Fruit fly (Drosophila melanogaster) whole organism, embryonic: ENCODE measurements around the gene ftz-f1.

Experiments
- Atf3 ChIP-seq: fragments of 200-800 bp; sonication (Bioruptor generic); optimal IDR thresholded peaks from 3 replicates; lab custom pipeline; 2016; ENCODE audit warnings: missing biosample characterization, missing genetic modification characterization
- CG10321 ChIP-seq: fragments of 200-800 bp; sonication (Bioruptor generic); IDR thresholded peaks from 2 replicates; pipeline ENCODE4 v1.3.6; 2022; ENCODE audit warnings: missing biosample characterization, missing genetic modification characterization
- CG12071 ChIP-seq: fragments of 200-800 bp; sonication (Bioruptor generic); optimal IDR thresholded peaks from 3 replicates; lab custom pipeline; 2018; ENCODE audit warnings: missing biosample characterization, mild to moderate bottlenecking, missing genetic modification characterization
- CG14965 ChIP-seq: fragments of 200-800 bp; sonication (Bioruptor generic); optimal IDR thresholded peaks from 2 replicates; lab custom pipeline; 2016; ENCODE audit warnings: missing biosample characterization, missing genetic modification characterization, borderline replicate concordance
- CG15011 ChIP-seq: fragments of 200-800 bp; sonication (Bioruptor generic); optimal IDR thresholded peaks from 3 replicates; lab custom pipeline; 2018; ENCODE audit warnings: missing biosample characterization, mild to moderate bottlenecking, missing genetic modification characterization
- CG15073 ChIP-seq: fragments of 200-800 bp; sonication (Bioruptor generic); optimal IDR thresholded peaks from 2 replicates; lab custom pipeline; 2016; ENCODE audit warnings: missing biosample characterization, missing genetic modification characterization
- CG1603 ChIP-seq: fragments of 200-800 bp; sonication (Bioruptor generic); optimal IDR thresholded peaks from 2 replicates; lab custom pipeline; 2019; ENCODE audit warnings: missing biosample characterization, mild to moderate bottlenecking, missing genetic modification characterization, moderate library complexity
- CG17328 ChIP-seq: fragments of 200-800 bp; sonication (Bioruptor generic); IDR thresholded peaks from 2 replicates; pipeline ENCODE4 v1.3.6; 2022; ENCODE audit warnings: missing biosample characterization, missing genetic modification characterization
- CG1792 ChIP-seq: fragments of 200-800 bp; sonication (Bioruptor generic); optimal IDR thresholded peaks from 2 replicates; lab custom pipeline; 2016; ENCODE audit warnings: missing biosample characterization, missing genetic modification characterization
- CG2116 ChIP-seq: fragments of 200-800 bp; sonication (Bioruptor generic); optimal IDR thresholded peaks from 3 replicates; lab custom pipeline; 2018; ENCODE audit warnings: missing biosample characterization, mild to moderate bottlenecking, missing genetic modification characterization
- CG2120 ChIP-seq: fragments of 200-800 bp; sonication (Bioruptor generic); optimal IDR thresholded peaks from 3 replicates; lab custom pipeline; 2016; ENCODE audit warnings: missing biosample characterization, missing genetic modification characterization
- CG30020 ChIP-seq: fragments of 200-800 bp; optimal IDR thresholded peaks from 2 replicates; lab custom pipeline; 2019; ENCODE audit warnings: missing biosample characterization, mild to moderate bottlenecking, missing genetic modification characterization, moderate library complexity
- CG32767 ChIP-seq: fragments of 200-800 bp; sonication (Bioruptor generic); IDR thresholded peaks from 2 replicates; pipeline ENCODE4 v1.3.6; 2022; ENCODE audit warnings: missing biosample characterization, missing genetic modification characterization
- CG33557 ChIP-seq: fragments of 200-800 bp; sonication (Bioruptor generic); optimal IDR thresholded peaks from 2 replicates; lab custom pipeline; 2019; ENCODE audit warnings: missing biosample characterization, mild to moderate bottlenecking, missing genetic modification characterization, moderate library complexity
- CG34422 ChIP-seq: fragments of 200-800 bp; sonication (Bioruptor generic); IDR thresholded peaks from 3 replicates; pipeline ENCODE4 v1.3.6; 2022; ENCODE audit warnings: missing biosample characterization, missing genetic modification characterization
- CG3847 ChIP-seq: fragments of 200-800 bp; sonication (Bioruptor generic); IDR thresholded peaks from 2 replicates; pipeline ENCODE4 v1.3.6; 2022; ENCODE audit warnings: missing biosample characterization, missing genetic modification characterization
- CG4617 ChIP-seq: fragments of 200-800 bp; sonication (Bioruptor generic); optimal IDR thresholded peaks from 3 replicates; lab custom pipeline; 2016; ENCODE audit warnings: missing biosample characterization, missing genetic modification characterization, borderline replicate concordance
- CG6813 ChIP-seq: fragments of 200-800 bp; sonication (Bioruptor generic); optimal IDR thresholded peaks from 2 replicates; lab custom pipeline; 2017; ENCODE audit warnings: missing biosample characterization, missing genetic modification characterization, mild to moderate bottlenecking, moderate library complexity, missing genetic modification reagents
- CG6854 ChIP-seq: fragments of 200-800 bp; sonication (Bioruptor generic); optimal IDR thresholded peaks from 3 replicates; lab custom pipeline; 2017; ENCODE audit warnings: missing biosample characterization, mild to moderate bottlenecking, missing genetic modification characterization
- CG7357 ChIP-seq: fragments of 200-800 bp; sonication (Bioruptor generic); IDR thresholded peaks from 3 replicates; pipeline ENCODE4 v1.3.6; 2022; ENCODE audit warnings: missing biosample characterization, missing genetic modification characterization
- CG7745 ChIP-seq: fragments of 200-800 bp; sonication (Bioruptor generic); optimal IDR thresholded peaks from 2 replicates; lab custom pipeline; 2018; ENCODE audit warnings: missing biosample characterization, mild to moderate bottlenecking, missing genetic modification characterization, moderate library complexity
- CG7839 ChIP-seq: fragments of 200-800 bp; sonication (Bioruptor generic); optimal IDR thresholded peaks from 3 replicates; lab custom pipeline; 2018; ENCODE audit warnings: missing biosample characterization, mild to moderate bottlenecking, missing genetic modification characterization, moderate library complexity
- D19A ChIP-seq: fragments of 200-800 bp; optimal IDR thresholded peaks from 3 replicates; lab custom pipeline; 2019; ENCODE audit warnings: missing biosample characterization, mild to moderate bottlenecking, missing genetic modification characterization, moderate library complexity
- H2.0 ChIP-seq: fragments of 200-800 bp; sonication (Bioruptor generic); IDR thresholded peaks from 2 replicates; pipeline ENCODE4 v1.3.6; 2022; ENCODE audit warnings: missing biosample characterization, missing genetic modification characterization
- HLH4C ChIP-seq: fragments of 200-800 bp; sonication (Bioruptor generic); IDR thresholded peaks from 3 replicates; pipeline ENCODE4 v1.3.6; 2022; ENCODE audit warnings: missing biosample characterization, missing genetic modification characterization; ENCODE audit not compliant: partially characterized antibody
- Lim3 ChIP-seq: fragments of 200-800 bp; sonication (Bioruptor generic); IDR thresholded peaks from 2 replicates; pipeline ENCODE4 v1.3.6; 2022; ENCODE audit warnings: missing biosample characterization, missing genetic modification characterization
- NC2β ChIP-seq: fragments of 200-800 bp; sonication (Bioruptor generic); optimal IDR thresholded peaks from 2 replicates; lab custom pipeline; 2016; ENCODE audit warnings: missing biosample characterization, missing genetic modification characterization
- Sox102F ChIP-seq: fragments of 200-800 bp; sonication (Bioruptor generic); optimal IDR thresholded peaks from 2 replicates; lab custom pipeline; 2018; ENCODE audit warnings: missing biosample characterization, mild to moderate bottlenecking, missing genetic modification characterization, moderate library complexity
- Ssrp ChIP-seq: fragments of 200-800 bp; sonication (Bioruptor generic); optimal IDR thresholded peaks from 2 replicates; lab custom pipeline; 2018; ENCODE audit warnings: missing biosample characterization, mild to moderate bottlenecking, missing genetic modification characterization, moderate library complexity
- Trl ChIP-seq, 3 experiments: fragments of >200 bp in 2 of 3; fragments of 200-800 bp in 1 of 3; sonication (Bioruptor generic) in 1 of 3; optimal IDR thresholded peaks; 2 replicates in 1 of 3; 3 replicates in 2 of 3; lab custom pipeline; 2016 to 2017; ENCODE audit warnings: missing biosample characterization in 1 of 3, missing genetic modification characterization in 1 of 3
- amos ChIP-seq: fragments of 200-800 bp; sonication (Bioruptor generic); IDR thresholded peaks from 2 replicates; pipeline ENCODE4 v1.3.6; 2022; ENCODE audit warnings: missing biosample characterization, missing genetic modification characterization; ENCODE audit not compliant: partially characterized antibody
- cwo ChIP-seq: fragments of 200-800 bp; sonication (Bioruptor generic); optimal IDR thresholded peaks from 3 replicates; lab custom pipeline; 2017; ENCODE audit warnings: missing biosample characterization, missing genetic modification characterization, mild to moderate bottlenecking, moderate library complexity, missing genetic modification reagents
- eyg ChIP-seq: fragments of 200-800 bp; sonication (Bioruptor generic); optimal IDR thresholded peaks from 3 replicates; lab custom pipeline; 2016; ENCODE audit warnings: missing biosample characterization, missing genetic modification characterization
- fru ChIP-seq: fragments of >200 bp; optimal IDR thresholded peaks from 2 replicates; lab custom pipeline; 2017
- gem ChIP-seq: fragments of 200-800 bp; sonication (Bioruptor generic); optimal IDR thresholded peaks from 2 replicates; lab custom pipeline; 2019; ENCODE audit warnings: missing biosample characterization, mild to moderate bottlenecking, missing genetic modification characterization, moderate library complexity
- gsb-n ChIP-seq: fragments of 200-800 bp; sonication (Bioruptor generic); optimal IDR thresholded peaks from 3 replicates; lab custom pipeline; 2018; ENCODE audit warnings: missing biosample characterization, mild to moderate bottlenecking, missing genetic modification characterization
- lilli ChIP-seq: fragments of 200-800 bp; sonication (Bioruptor generic); optimal IDR thresholded peaks from 3 replicates; lab custom pipeline; 2016; ENCODE audit warnings: missing biosample characterization, missing genetic modification characterization
- luna ChIP-seq: fragments of 200-800 bp; sonication (Bioruptor generic); optimal IDR thresholded peaks from 2 replicates; lab custom pipeline; 2016; ENCODE audit warnings: missing biosample characterization, missing genetic modification characterization
- odd ChIP-seq: fragments of 200-800 bp; sonication (Bioruptor generic); optimal IDR thresholded peaks from 2 replicates; lab custom pipeline; 2017; ENCODE audit warnings: missing biosample characterization, mild to moderate bottlenecking, missing genetic modification characterization
- onecut ChIP-seq: fragments of 200-800 bp; sonication (Bioruptor generic); IDR thresholded peaks from 2 replicates; pipeline ENCODE4 v1.3.6; 2022; ENCODE audit warnings: missing biosample characterization, missing genetic modification characterization
- peb ChIP-seq: fragments of 200-800 bp; sonication (Bioruptor generic); IDR thresholded peaks from 2 replicates; pipeline ENCODE4 v1.3.6; 2022; ENCODE audit warnings: missing biosample characterization, missing genetic modification characterization
- pita ChIP-seq: fragments of 200-800 bp; sonication (Bioruptor generic); optimal IDR thresholded peaks from 2 replicates; lab custom pipeline; 2017; ENCODE audit warnings: missing biosample characterization, mild to moderate bottlenecking, missing genetic modification characterization
- psq ChIP-seq: fragments of 200-800 bp; sonication (Bioruptor generic); optimal IDR thresholded peaks from 2 replicates; lab custom pipeline; 2017; ENCODE audit warnings: missing biosample characterization, missing genetic modification characterization
- ro ChIP-seq: fragments of 200-800 bp; sonication (Bioruptor generic); IDR thresholded peaks from 2 replicates; pipeline ENCODE4 v1.3.6; 2022; ENCODE audit warnings: missing biosample characterization, missing genetic modification characterization
- sd ChIP-seq: fragments of 200-800 bp; sonication (Bioruptor generic); optimal IDR thresholded peaks from 3 replicates; lab custom pipeline; 2018; ENCODE audit warnings: missing biosample characterization, mild to moderate bottlenecking, missing genetic modification characterization, moderate library complexity
- slbo ChIP-seq: fragments of 200-800 bp; sonication (Bioruptor generic); IDR thresholded peaks from 2 replicates; pipeline ENCODE4 v1.3.6; 2022; ENCODE audit warnings: missing biosample characterization, missing genetic modification characterization
- stc ChIP-seq: fragments of 200-800 bp; sonication (Bioruptor generic); IDR thresholded peaks from 2 replicates; pipeline ENCODE4 v1.3.6; 2022; ENCODE audit warnings: missing biosample characterization, missing genetic modification characterization
- unc-4 ChIP-seq: fragments of 200-800 bp; sonication (Bioruptor generic); IDR thresholded peaks from 2 replicates; pipeline ENCODE4 v1.3.6; 2022; ENCODE audit warnings: missing biosample characterization, missing genetic modification characterization; ENCODE audit not compliant: partially characterized antibody
- vnd ChIP-seq: fragments of 200-800 bp; sonication (Bioruptor generic); IDR thresholded peaks from 3 replicates; pipeline ENCODE4 v1.3.6; 2022; ENCODE audit warnings: missing biosample characterization, missing genetic modification characterization; ENCODE audit not compliant: partially characterized antibody

Gene ftz-f1

dm6 chr3L:18822450-18823220 lies 21.5 kb upstream of the ftz-f1 start, which contains the start of gene Cat (continued):
- peak; percentile 50 for TF ChIP-seq CG2116 (GFP tag; lab: Kevin White, UChicago)
- no peak for TF ChIP-seq CG12071
- no peak for TF ChIP-seq CG7745 (tag; lab: Kevin White, UChicago)
- TF ChIP-seq Lim3 (GFP tag; lab: Robert Waterston, UW) = no peak
- no peak for TF ChIP-seq D19A
- peak; percentile 79 for TF ChIP-seq HLH4C
- no peak for TF ChIP-seq CG33557 (GFP tag; lab: Kevin White, UChicago)
- peak; percentile 32 for TF ChIP-seq CG7839 (tag; lab: Kevin White, UChicago)
- no peak for TF ChIP-seq peb
- no peak for TF ChIP-seq eyg (GFP tag; lab: Kevin White, UChicago)
- no peak for TF ChIP-seq cwo
- peak; percentile 55 for TF ChIP-seq psq (GFP tag; lab: Kevin White, UChicago)
- no peak for TF ChIP-seq CG6813 (GFP tag; lab: Kevin White, UChicago)
- peak; percentile 25 for TF ChIP-seq CG6854 (GFP tag; lab: Kevin White, UChicago)
- no peak for TF ChIP-seq CG15073 (GFP tag; lab: Kevin White, UChicago)
- TF ChIP-seq unc-4 (GFP tag; lab: Robert Waterston, UW) = peak; percentile 91
- TF ChIP-seq CG3847 (GFP tag; lab: Robert Waterston, UW) = no peak
- peak; percentile 57 for TF ChIP-seq CG2120 (GFP tag; lab: Kevin White, UChicago)
- TF ChIP-seq amos (GFP tag; lab: Robert Waterston, UW) = peak; percentile 82; the same call in 1 of the 2 replicates
- TF ChIP-seq pita (GFP tag; lab: Kevin White, UChicago) = no peak
- peak; percentile 54 for TF ChIP-seq CG1603 (tag; lab: Kevin White, UChicago)
- TF ChIP-seq CG30020 (tag; lab: Kevin White, UChicago) = peak; percentile 35
- no peak for TF ChIP-seq CG17328 (GFP tag; lab: Robert Waterston, UW)
- TF ChIP-seq CG15011 (GFP tag; lab: Kevin White, UChicago) = no peak
- peak; percentile 55 for TF ChIP-seq lilli
- no peak for TF ChIP-seq CG14965 (GFP tag; lab: Kevin White, UChicago)
- TF ChIP-seq vnd (GFP tag; lab: Robert Waterston, UW) = 0 out of 3 replicates have a peak, but pooled peaks have one; percentile 72
- TF ChIP-seq ro = no peak
- 0 out of 3 replicates have a peak, but pooled peaks have one; percentile 21 for TF ChIP-seq CG7357 (GFP tag; lab: Robert Waterston, UW)
- no peak for TF ChIP-seq stc
- peak; percentile 22 for TF ChIP-seq sd (tag; lab: Kevin White, UChicago)
- no peak for TF ChIP-seq luna
- TF ChIP-seq fru (lab: Kevin White, UChicago) = no peak
- peak; percentile 70 to 82 for TF ChIP-seq Trl (optimal IDR thresholded peaks at IDR 0.05; lab: Kevin White, UChicago)
- TF ChIP-seq Trl (GFP tag; optimal IDR thresholded peaks at IDR 0.05; lab: Kevin White, UChicago) = peak; percentile 26
- no peak for TF ChIP-seq CG10321 (GFP tag; lab: Robert Waterston, UW)
- TF ChIP-seq H2.0 (GFP tag; lab: Robert Waterston, UW) = no peak
- TF ChIP-seq CG4617 (GFP tag; lab: Kevin White, UChicago) = peak; percentile 84
- TF ChIP-seq gsb-n (tag; lab: Kevin White, UChicago) = peak; percentile 20
- no peak for TF ChIP-seq CG1792
- no peak for TF ChIP-seq Sox102F (GFP tag; lab: Kevin White, UChicago)
- peak; percentile 53 for TF ChIP-seq gem (tag; lab: Kevin White, UChicago)
- no peak for TF ChIP-seq Atf3 (GFP tag; lab: Kevin White, UChicago)
- TF ChIP-seq CG34422 (GFP tag; lab: Robert Waterston, UW) = peak; percentile 82; the same call in 1 of the 3 replicates
- TF ChIP-seq slbo (GFP tag; lab: Robert Waterston, UW) = peak; percentile 61; the same call in 1 of the 2 replicates
- TF ChIP-seq Ssrp (tag; lab: Kevin White, UChicago) = no peak
- TF ChIP-seq CG32767 (GFP tag; lab: Robert Waterston, UW) = no peak; the same call in 1 of the 2 replicates
- TF ChIP-seq odd (GFP tag; lab: Kevin White, UChicago) = no peak
- TF ChIP-seq NC2β (GFP tag; lab: Kevin White, UChicago) = peak; percentile 15
- peak; percentile 18; the same call in 1 of the 2 replicates for TF ChIP-seq onecut (GFP tag; lab: Robert Waterston, UW)
